Worm (Caenorhabditis elegans) whole organism, L3 larva: ENCODE results near the gene tmed-1.

Experiments used
- R02D3.7 ChIP-seq: fragments of 150-350 bp; optimal IDR thresholded peaks from 2 replicates; lab custom pipeline; 2014; ENCODE audit warnings: missing biosample characterization, missing genetic modification characterization
- ceh-16 ChIP-seq: sonication (generic microtip); optimal IDR thresholded peaks from 2 replicates; lab custom pipeline; 2017; ENCODE audit warnings: missing biosample characterization, missing genetic modification characterization
- ceh-9 ChIP-seq: sonication (generic microtip); optimal IDR thresholded peaks from 2 replicates; lab custom pipeline; 2018; ENCODE audit warnings: missing biosample characterization, missing genetic modification characterization
- egl-27 ChIP-seq: sonication (generic microtip); optimal IDR thresholded peaks from 4 replicates; lab custom pipeline; 2017; ENCODE audit warnings: missing biosample characterization, missing genetic modification reagents, missing genetic modification characterization
- elt-1 ChIP-seq: fragments of 150-350 bp; optimal IDR thresholded peaks from 2 replicates; lab custom pipeline; 2014; ENCODE audit warnings: missing biosample characterization, missing genetic modification characterization
- elt-3 ChIP-seq, 3 experiments: fragments of 150-350 bp in 1 of 3; sonication (generic microtip) in 2 of 3; optimal IDR thresholded peaks; 2 replicates in 2 of 3; 4 replicates in 1 of 3; lab custom pipeline; 2014 to 2017; ENCODE audit warnings: missing biosample characterization in 3 of 3, missing genetic modification characterization in 3 of 3
- fkh-10 ChIP-seq: sonication (generic microtip); optimal IDR thresholded peaks from 2 replicates; lab custom pipeline; 2017; ENCODE audit warnings: missing biosample characterization, missing genetic modification reagents, missing genetic modification characterization
- lin-39 ChIP-seq: fragments of 150-350 bp; optimal IDR thresholded peaks from 2 replicates; lab custom pipeline; 2018; ENCODE audit warnings: missing biosample characterization, missing genetic modification reagents, missing genetic modification characterization
- mdl-1 ChIP-seq: fragments of 150-350 bp; optimal IDR thresholded peaks from 2 replicates; lab custom pipeline; 2014; ENCODE audit warnings: missing biosample characterization, missing genetic modification characterization
- sea-2 ChIP-seq: fragments of 150-350 bp; sonication (generic microtip); optimal IDR thresholded peaks from 4 replicates; lab custom pipeline; 2014; ENCODE audit warnings: missing biosample characterization, missing genetic modification reagents, missing genetic modification characterization
- skn-1 ChIP-seq: fragments of 150-350 bp; optimal IDR thresholded peaks from 2 replicates; lab custom pipeline; 2014; ENCODE audit warnings: missing biosample characterization, missing genetic modification characterization
- unc-62 ChIP-seq: fragments of 150-350 bp; sonication (generic microtip); optimal IDR thresholded peaks from 4 replicates; lab custom pipeline; 2014; ENCODE audit warnings: missing biosample characterization, missing genetic modification reagents, missing genetic modification characterization

ce11 chrIV:12084587-12084986 is 6.6 kb upstream of the tmed-1 start:
- TF ChIP-seq egl-27 (tag; lab: Kevin White, UChicago) = no peak
- TF ChIP-seq unc-62 (GFP tag; lab: Kevin White, UChicago) = no peak
- TF ChIP-seq elt-1 (tag; lab: Kevin White, UChicago) = no peak
- no peak for TF ChIP-seq sea-2 (GFP tag; lab: Kevin White, UChicago)
- TF ChIP-seq fkh-10 = no peak
- TF ChIP-seq skn-1 (tag; lab: Kevin White, UChicago) = no peak
- no peak for TF ChIP-seq R02D3.7 (tag; lab: Kevin White, UChicago)
- no peak for TF ChIP-seq ceh-9 (tag; lab: Kevin White, UChicago)
- TF ChIP-seq lin-39 (tag; lab: Kevin White, UChicago) = no peak
- no peak for TF ChIP-seq elt-3 (tag; optimal IDR thresholded peaks at IDR 0.05; lab: Kevin White, UChicago)
- TF ChIP-seq ceh-16 (tag; lab: Kevin White, UChicago) = no peak
- no peak for TF ChIP-seq mdl-1 (tag; lab: Kevin White, UChicago)
